Fruit fly (Drosophila melanogaster) whole organism, pupa: Measurements from ENCODE around the gene CG11279.

Source experiments
- CG10348 ChIP-seq: fragments of 200-800 bp; sonication (Bioruptor generic); IDR thresholded peaks from 2 replicates; pipeline ENCODE4 v1.3.6; 2022; ENCODE audit warnings: missing biosample characterization, missing genetic modification characterization
- CG12605 ChIP-seq: fragments of 200-800 bp; sonication (Bioruptor generic); IDR thresholded peaks from 2 replicates; pipeline ENCODE4 v1.3.6; 2022; ENCODE audit warnings: missing biosample characterization, missing genetic modification characterization
- CG13204 ChIP-seq: fragments of 200-800 bp; sonication (Bioruptor generic); optimal IDR thresholded peaks from 2 replicates; lab custom pipeline; 2018; ENCODE audit warnings: missing biosample characterization, mild to moderate bottlenecking, missing genetic modification characterization, moderate library complexity
- CG14655 ChIP-seq: fragments of 200-800 bp; sonication (Bioruptor generic); optimal IDR thresholded peaks from 3 replicates; lab custom pipeline; 2017; ENCODE audit warnings: mild to moderate bottlenecking, missing biosample characterization, missing genetic modification reagents, missing genetic modification characterization
- CG15710 ChIP-seq: fragments of 200-800 bp; sonication (Bioruptor generic); optimal IDR thresholded peaks from 2 replicates; lab custom pipeline; 2018; ENCODE audit warnings: missing biosample characterization, mild to moderate bottlenecking, missing genetic modification characterization, moderate library complexity
- CG17806 ChIP-seq: fragments of 200-800 bp; sonication (Bioruptor generic); optimal IDR thresholded peaks from 2 replicates; lab custom pipeline; 2018; ENCODE audit warnings: missing biosample characterization, mild to moderate bottlenecking, missing genetic modification characterization, moderate library complexity
- CG32121 ChIP-seq: fragments of 200-800 bp; sonication (Bioruptor generic); IDR thresholded peaks from 2 replicates; pipeline ENCODE4 v1.3.6; 2022; ENCODE audit warnings: missing biosample characterization, missing genetic modification characterization
- CG34367 ChIP-seq: fragments of 200-800 bp; sonication (Bioruptor generic); optimal IDR thresholded peaks from 2 replicates; lab custom pipeline; 2018; ENCODE audit warnings: missing biosample characterization, mild to moderate bottlenecking, missing genetic modification characterization
- CG4496 ChIP-seq: fragments of 200-800 bp; sonication (Bioruptor generic); IDR thresholded peaks from 3 replicates; pipeline ENCODE4 v1.3.6; 2022; ENCODE audit warnings: missing biosample characterization, missing genetic modification characterization
- CG8159 ChIP-seq: fragments of 200-800 bp; sonication (Bioruptor generic); optimal IDR thresholded peaks from 3 replicates; lab custom pipeline; 2018; ENCODE audit warnings: missing biosample characterization, mild to moderate bottlenecking, missing genetic modification characterization, moderate library complexity
- CG8301 ChIP-seq: fragments of 200-800 bp; sonication (Bioruptor generic); optimal IDR thresholded peaks from 2 replicates; lab custom pipeline; 2018; ENCODE audit warnings: missing biosample characterization, mild to moderate bottlenecking, missing genetic modification characterization
- CG9948 ChIP-seq: fragments of 200-800 bp; sonication (Bioruptor generic); optimal IDR thresholded peaks from 2 replicates; lab custom pipeline; 2018; ENCODE audit warnings: missing biosample characterization, mild to moderate bottlenecking, missing genetic modification characterization, moderate library complexity
- D1 ChIP-seq: fragments of 200-800 bp; sonication (Bioruptor generic); optimal IDR thresholded peaks from 2 replicates; lab custom pipeline; 2018; ENCODE audit warnings: missing biosample characterization, mild to moderate bottlenecking, missing genetic modification characterization, moderate library complexity
- EcR ChIP-seq: fragments of 200-800 bp; sonication (Bioruptor generic); optimal IDR thresholded peaks from 3 replicates; lab custom pipeline; 2019; ENCODE audit warnings: missing biosample characterization, missing genetic modification characterization, mild to moderate bottlenecking, moderate library complexity, missing genetic modification reagents
- Ets98B ChIP-seq: fragments of 200-800 bp; sonication (Bioruptor generic); IDR thresholded peaks from 2 replicates; pipeline ENCODE4 v1.3.6; 2022; ENCODE audit warnings: missing biosample characterization, missing genetic modification characterization
- Pif1A ChIP-seq: fragments of 200-800 bp; sonication (Bioruptor generic); optimal IDR thresholded peaks from 3 replicates; lab custom pipeline; 2016; ENCODE audit warnings: missing biosample characterization, missing genetic modification characterization
- Pif1B ChIP-seq: fragments of 200-800 bp; sonication (Bioruptor generic); optimal IDR thresholded peaks from 3 replicates; lab custom pipeline; 2016; ENCODE audit warnings: missing biosample characterization, missing genetic modification characterization
- Snoo ChIP-seq: fragments of 200-800 bp; sonication (Bioruptor generic); optimal IDR thresholded peaks from 3 replicates; lab custom pipeline; 2017; ENCODE audit warnings: missing biosample characterization, mild to moderate bottlenecking, missing genetic modification characterization, inconsistent platforms
- fd96Ca ChIP-seq: fragments of 200-800 bp; sonication (Bioruptor generic); IDR thresholded peaks from 3 replicates; pipeline ENCODE4 v1.3.6; 2022; ENCODE audit warnings: missing biosample characterization, missing genetic modification characterization
- gl ChIP-seq: fragments of 200-800 bp; sonication (Bioruptor generic); optimal IDR thresholded peaks from 2 replicates; lab custom pipeline; 2018; ENCODE audit warnings: missing biosample characterization, mild to moderate bottlenecking, missing genetic modification characterization
- rn ChIP-seq: fragments of 200-800 bp; sonication (Bioruptor generic); IDR thresholded peaks from 2 replicates; pipeline ENCODE4 v1.3.6; 2022; ENCODE audit warnings: missing biosample characterization, missing genetic modification characterization

Gene CG11279

dm6 chr3L:13041292-13042067, 5.3 kb upstream of the CG11279 start, which contains the start of gene RpS4:
TSS of gene RpS4 (plus strand) at chr3L:13041756.
- TF ChIP-seq rn (GFP tag; lab: Robert Waterston, UW) (0 out of 2 replicates have a peak, but pooled peaks have one; percentile 7), Ets98B (GFP tag; lab: Robert Waterston, UW) (peak; percentile 72), CG34367 (tag; lab: Kevin White, UChicago) (peak; percentile 87), Pif1A (peak; percentile 75), CG32121 (GFP tag; lab: Robert Waterston, UW) (no peak; the same call in 1 of the 2 replicates), CG4496 (GFP tag; lab: Robert Waterston, UW) (peak; percentile 92), CG8301 (peak; percentile 51), CG17806 (tag; lab: Kevin White, UChicago) (peak; percentile 47), CG8159 (tag; lab: Kevin White, UChicago) (peak; percentile 62), CG14655 (no peak), D1 (tag; lab: Kevin White, UChicago) (no peak), Pif1B (GFP tag; lab: Kevin White, UChicago) (peak; percentile 53), CG13204 (GFP tag; lab: Kevin White, UChicago) (peak; percentile 92), CG10348 (GFP tag; lab: Robert Waterston, UW) (no peak), CG12605 (GFP tag; lab: Robert Waterston, UW) (peak; percentile 76), CG9948 (peak; percentile 36), gl (tag; lab: Kevin White, UChicago) (peak; percentile 86), Snoo (tag; lab: Kevin White, UChicago) (peak; percentile 96), EcR (GFP tag; lab: Kevin White, UChicago) (no peak), CG15710 (tag; lab: Kevin White, UChicago) (peak; percentile 59), fd96Ca (GFP tag; lab: Robert Waterston, UW) (no peak)

DNA sequence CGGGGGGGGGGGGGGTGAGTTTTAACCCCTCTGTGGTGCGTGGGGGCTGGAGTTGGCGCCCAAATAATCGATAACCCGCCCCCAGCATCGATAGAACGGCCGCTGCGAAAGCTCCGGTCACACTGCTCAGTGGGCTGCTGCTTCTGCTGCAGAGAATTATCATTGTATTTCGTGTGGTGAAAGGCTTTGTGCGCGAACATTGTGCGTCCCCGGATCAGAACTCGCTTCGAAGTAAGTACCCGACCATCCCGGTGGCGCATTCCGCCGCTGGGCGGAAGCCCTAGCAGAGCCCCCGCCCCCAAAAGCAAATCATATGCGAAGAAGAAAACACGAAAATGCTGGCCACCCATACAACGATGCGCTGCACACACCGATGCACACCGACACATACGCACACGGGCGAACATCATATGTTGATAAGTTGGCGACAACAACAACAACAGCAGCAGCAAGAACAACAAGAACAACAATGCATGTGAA, 2.4 kb upstream of the CG11279 start, which contains the start of gene Syx13:
Gene Syx13 (plus strand): TSS at position 100 of the 480 bp plus-strand sequence.
- no peak for TF ChIP-seq Pif1A
- TF ChIP-seq CG17806 (tag; lab: Kevin White, UChicago), result no peak
- peak; percentile 9 for TF ChIP-seq Snoo (tag; lab: Kevin White, UChicago)
- TF ChIP-seq CG15710 (tag; lab: Kevin White, UChicago), result peak; percentile 8
- no peak for TF ChIP-seq CG34367 (tag; lab: Kevin White, UChicago)
- TF ChIP-seq fd96Ca (GFP tag; lab: Robert Waterston, UW), result no peak
- TF ChIP-seq CG14655, result no peak
- TF ChIP-seq Ets98B (GFP tag; lab: Robert Waterston, UW), result no peak
- no peak for TF ChIP-seq CG13204 (GFP tag; lab: Kevin White, UChicago)
- TF ChIP-seq CG10348 (GFP tag; lab: Robert Waterston, UW), result no peak
- TF ChIP-seq CG4496 (GFP tag; lab: Robert Waterston, UW), result no peak
- TF ChIP-seq CG8301, result no peak
- TF ChIP-seq CG12605 (GFP tag; lab: Robert Waterston, UW), result no peak; the same call in 1 of the 2 replicates
- no peak for TF ChIP-seq rn (GFP tag; lab: Robert Waterston, UW)
- TF ChIP-seq EcR (GFP tag; lab: Kevin White, UChicago), result peak; percentile 53
- TF ChIP-seq CG9948, result no peak
- TF ChIP-seq CG32121 (GFP tag; lab: Robert Waterston, UW), result peak; percentile 41; the same call in 1 of the 2 replicates
- no peak for TF ChIP-seq Pif1B (GFP tag; lab: Kevin White, UChicago)
- TF ChIP-seq D1 (tag; lab: Kevin White, UChicago), result no peak
- no peak for TF ChIP-seq CG8159 (tag; lab: Kevin White, UChicago)
- TF ChIP-seq gl (tag; lab: Kevin White, UChicago), result peak; percentile 70
- TF ChIP-seq, all 21 proteins: peak for 5

dm6 chr3L:13049671-13050070, 2.9 kb downstream of the CG11279 start:
- TF ChIP-seq rn (GFP tag; lab: Robert Waterston, UW) (no peak), Snoo (tag; lab: Kevin White, UChicago) (no peak), Pif1B (GFP tag; lab: Kevin White, UChicago) (peak; percentile 36), CG15710 (tag; lab: Kevin White, UChicago) (peak; percentile 20), CG17806 (tag; lab: Kevin White, UChicago) (peak; percentile 38), CG12605 (GFP tag; lab: Robert Waterston, UW) (no peak), CG13204 (GFP tag; lab: Kevin White, UChicago) (peak; percentile 4), CG34367 (tag; lab: Kevin White, UChicago) (no peak), CG4496 (GFP tag; lab: Robert Waterston, UW) (no peak), D1 (tag; lab: Kevin White, UChicago) (no peak), CG9948 (peak; percentile 57), fd96Ca (GFP tag; lab: Robert Waterston, UW) (no peak), EcR (GFP tag; lab: Kevin White, UChicago) (peak; percentile 16), CG8159 (tag; lab: Kevin White, UChicago) (peak; percentile 63), CG32121 (GFP tag; lab: Robert Waterston, UW) (no peak), CG14655 (no peak), gl (tag; lab: Kevin White, UChicago) (no peak), CG10348 (GFP tag; lab: Robert Waterston, UW) (no peak), CG8301 (peak; percentile 40), Ets98B (GFP tag; lab: Robert Waterston, UW) (no peak), Pif1A (peak; percentile 52)

- TF ChIP-seq fd96Ca (GFP tag; lab: Robert Waterston, UW) (no peak), CG8159 (tag; lab: Kevin White, UChicago) (no peak), CG15710 (tag; lab: Kevin White, UChicago) (no peak)
Observed at dm6 chr3L:13050675-13051202, 4.0 kb downstream of the CG11279 start.
